Worm (Caenorhabditis elegans): ENCODE results near the gene rpc-11.

- TF ChIP-seq ama-1 (optimal IDR thresholded peaks at IDR 0.05) (no peak), ceh-13 (GFP tag; optimal IDR thresholded peaks at IDR 0.05) (no peak)
These were observed 23.9 kb downstream of the rpc-11 start, which contains the start of gene nhr-41 for ce11 chrIV:1385915-1386314.

All from whole organism, early embryonic.